Fruit fly (Drosophila melanogaster) whole organism: ENCODE measurements around the gene tefu.

Source experiments
- CG8478 ChIP-seq: fragments of >200 bp; optimal IDR thresholded peaks from 2 replicates; lab custom pipeline; 2018; ENCODE audit warnings: inconsistent platforms
- Dll ChIP-seq: fragments of >200 bp; optimal IDR thresholded peaks from 2 replicates; lab custom pipeline; 2017
- EcR ChIP-seq, 2 experiments: fragments of >200 bp; optimal IDR thresholded peaks; 2 replicates each; lab custom pipeline; 2017; ENCODE audit warnings: missing biosample characterization in 2 of 2, missing genetic modification characterization in 2 of 2, missing genetic modification reagents in 2 of 2
- pan ChIP-seq: fragments of >200 bp; optimal IDR thresholded peaks from 2 replicates; lab custom pipeline; 2017
- psq ChIP-seq: fragments of >200 bp; optimal IDR thresholded peaks from 2 replicates; lab custom pipeline; 2017
- usp ChIP-seq: fragments of >200 bp; optimal IDR thresholded peaks from 2 replicates; lab custom pipeline; 2017; ENCODE audit warnings: missing biosample characterization, missing genetic modification characterization, mixed read lengths

The tefu gene

DNA sequence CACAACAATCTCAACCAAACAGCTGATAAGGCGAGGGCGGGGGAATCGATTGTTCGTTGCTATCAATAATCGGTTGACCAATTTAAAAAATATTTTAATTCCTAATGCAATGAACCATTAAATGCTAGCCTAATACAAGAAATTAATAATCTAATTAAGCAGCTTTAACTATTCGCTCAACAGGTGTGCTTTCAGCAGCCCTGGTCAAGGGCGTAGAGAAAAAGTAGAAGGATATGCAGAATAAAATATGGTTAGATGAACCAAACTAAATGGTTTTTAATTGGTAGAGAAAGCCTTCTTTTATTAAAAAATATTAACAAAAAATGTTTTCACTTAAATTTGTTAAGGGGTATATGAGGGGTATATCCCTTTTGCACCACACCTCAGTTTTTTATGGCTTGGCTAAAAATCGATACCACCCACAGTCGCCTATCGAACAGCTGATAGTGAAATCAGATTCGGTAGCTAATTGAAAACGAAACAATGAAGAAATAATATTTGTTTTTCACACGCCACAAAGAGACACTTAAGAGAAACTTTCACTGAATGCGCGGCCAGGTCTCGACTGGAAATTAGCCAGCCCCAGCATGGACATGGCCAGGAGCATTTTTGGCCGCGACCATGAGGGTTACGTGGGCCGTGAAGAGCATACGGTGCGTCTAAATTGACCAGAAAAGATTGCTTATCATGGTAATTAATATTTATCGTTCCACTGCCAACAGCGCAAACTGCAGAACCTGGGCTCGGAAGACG lies 23.0 kb downstream of the tefu start, which contains the start of the genes SIDL and CG12241:
SIDL (minus strand) TSS at position 51 of the 753 bp plus-strand sequence.
CG12241 (plus strand) TSS at position 433 of the 753 bp plus-strand sequence.
- no peak for TF ChIP-seq usp
- TF ChIP-seq psq (lab: Kevin White, UChicago): no peak
- TF ChIP-seq Dll (lab: Kevin White, UChicago): no peak
- no peak for TF ChIP-seq pan (lab: Kevin White, UChicago)
- no peak for TF ChIP-seq EcR (GFP tag; optimal IDR thresholded peaks at IDR 0.05; lab: Kevin White, UChicago)
- TF ChIP-seq CG8478 (lab: Kevin White, UChicago): no peak

DNA sequence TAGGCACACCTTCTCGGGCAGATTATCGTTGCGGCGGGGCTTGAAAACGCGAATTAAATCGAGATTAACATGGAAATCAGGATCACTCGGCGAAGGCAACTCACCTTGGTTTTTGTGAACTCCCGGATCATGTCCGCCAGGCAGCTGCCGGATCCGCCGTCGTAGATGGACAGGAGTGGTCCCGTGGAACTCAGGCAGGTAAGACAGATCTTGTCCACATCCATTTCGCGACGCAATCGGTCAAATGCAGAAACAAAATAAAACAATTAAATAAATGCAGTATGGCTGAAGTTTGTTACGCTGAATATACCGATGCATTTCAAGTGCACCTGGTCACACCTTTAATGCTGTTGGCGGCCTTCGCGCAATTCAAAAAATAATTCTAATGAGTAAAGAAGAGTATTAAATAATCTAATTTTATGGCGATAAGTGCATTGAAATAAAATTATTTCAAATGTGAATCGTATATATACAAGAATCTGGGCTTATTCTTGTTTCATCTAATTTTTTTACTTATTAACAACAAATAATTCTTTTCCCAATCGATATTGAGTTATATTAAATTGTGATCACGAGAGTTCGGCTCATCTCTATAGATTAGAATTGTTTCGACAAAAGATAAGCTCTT lies 28.6 kb downstream of the tefu start, which contains the start of the genes CG6654 and CG4210:
CG6654 (minus strand) TSS at position 297 of the 628 bp plus-strand sequence.
CG4210 (plus strand) TSS at position 613 of the 628 bp plus-strand sequence.
- TF ChIP-seq psq (lab: Kevin White, UChicago) (no peak), pan (lab: Kevin White, UChicago) (no peak), CG8478 (lab: Kevin White, UChicago) (no peak), EcR (GFP tag; optimal IDR thresholded peaks at IDR 0.05; lab: Kevin White, UChicago) (no peak)

dm6 chr3R:15208712-15209499 lies 33.1 kb downstream of the tefu start, which contains the start of the genes Spn88Eb and Mau2:
TSS of gene Spn88Eb (minus strand) at chr3R:15208762.
TSS of gene Mau2 (plus strand) at chr3R:15209204.
- no peak for TF ChIP-seq pan (lab: Kevin White, UChicago)
- TF ChIP-seq psq (lab: Kevin White, UChicago): no peak
- TF ChIP-seq usp: no peak
- no peak for TF ChIP-seq Dll (lab: Kevin White, UChicago)
- TF ChIP-seq CG8478 (lab: Kevin White, UChicago): no peak
- no peak for TF ChIP-seq EcR (GFP tag; optimal IDR thresholded peaks at IDR 0.05; lab: Kevin White, UChicago)

DNA sequence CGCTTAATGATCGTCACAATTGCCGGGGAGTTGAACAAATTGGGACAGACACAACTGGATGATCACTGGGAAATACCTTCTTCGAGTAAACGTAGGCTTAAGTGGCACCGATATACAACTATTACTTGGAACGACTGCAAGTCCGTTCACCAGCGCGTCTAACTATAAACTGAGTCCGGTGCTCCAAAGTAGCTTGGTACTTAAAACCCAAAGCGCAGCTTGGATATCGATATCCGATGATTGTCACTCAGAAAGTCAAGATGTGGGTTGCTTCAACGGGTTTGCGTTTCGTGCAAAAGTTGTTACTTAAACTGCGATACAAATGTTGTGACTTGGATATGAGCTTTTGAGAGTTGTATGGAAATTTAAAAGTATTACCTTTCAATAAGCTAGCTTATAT lies 35.8 kb downstream of the tefu start, which contains the start of gene Spn88Ea:
Spn88Ea (minus strand) TSS at position 175 of the 400 bp plus-strand sequence.
- TF ChIP-seq psq (lab: Kevin White, UChicago): no peak

dm6 chr3R:15205223-15205622 lies 36.8 kb downstream of the tefu start:
- TF ChIP-seq CG8478 (lab: Kevin White, UChicago) (no peak), psq (lab: Kevin White, UChicago) (no peak), Dll (lab: Kevin White, UChicago) (no peak), pan (lab: Kevin White, UChicago) (no peak), usp (no peak), EcR (GFP tag; optimal IDR thresholded peaks at IDR 0.05; lab: Kevin White, UChicago) (no peak)

dm6 chr3R:15198052-15198793 lies 43.8 kb downstream of the tefu start:
- TF ChIP-seq CG8478 (lab: Kevin White, UChicago): no peak
- no peak for TF ChIP-seq usp
- TF ChIP-seq pan (lab: Kevin White, UChicago): no peak
- no peak for TF ChIP-seq EcR (GFP tag; optimal IDR thresholded peaks at IDR 0.05; lab: Kevin White, UChicago)
- TF ChIP-seq psq (lab: Kevin White, UChicago): no peak
- TF ChIP-seq Dll (lab: Kevin White, UChicago): no peak

DNA sequence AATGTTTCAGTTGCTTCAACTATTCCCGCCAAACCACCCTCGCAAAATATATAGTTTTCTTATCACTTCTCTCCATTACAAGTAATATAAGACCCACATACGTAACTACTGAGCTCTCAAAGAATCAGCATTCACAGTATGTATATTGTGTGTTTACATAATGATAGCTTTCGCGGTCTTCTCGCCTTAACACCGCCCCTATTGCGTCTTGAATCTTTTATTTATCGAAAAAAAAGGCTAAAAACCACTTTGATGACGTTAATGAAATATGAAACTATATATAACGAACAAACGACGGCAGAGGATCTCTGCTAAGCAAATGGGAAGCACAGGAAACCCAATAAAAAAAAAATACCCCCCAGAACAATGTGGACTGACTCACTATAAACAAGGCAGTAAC lies 44.7 kb downstream of the tefu start:
- TF ChIP-seq EcR (GFP tag; optimal IDR thresholded peaks at IDR 0.05; lab: Kevin White, UChicago) (no peak), Dll (lab: Kevin White, UChicago) (no peak), psq (lab: Kevin White, UChicago) (no peak), CG8478 (lab: Kevin White, UChicago) (no peak), pan (lab: Kevin White, UChicago) (no peak)

DNA sequence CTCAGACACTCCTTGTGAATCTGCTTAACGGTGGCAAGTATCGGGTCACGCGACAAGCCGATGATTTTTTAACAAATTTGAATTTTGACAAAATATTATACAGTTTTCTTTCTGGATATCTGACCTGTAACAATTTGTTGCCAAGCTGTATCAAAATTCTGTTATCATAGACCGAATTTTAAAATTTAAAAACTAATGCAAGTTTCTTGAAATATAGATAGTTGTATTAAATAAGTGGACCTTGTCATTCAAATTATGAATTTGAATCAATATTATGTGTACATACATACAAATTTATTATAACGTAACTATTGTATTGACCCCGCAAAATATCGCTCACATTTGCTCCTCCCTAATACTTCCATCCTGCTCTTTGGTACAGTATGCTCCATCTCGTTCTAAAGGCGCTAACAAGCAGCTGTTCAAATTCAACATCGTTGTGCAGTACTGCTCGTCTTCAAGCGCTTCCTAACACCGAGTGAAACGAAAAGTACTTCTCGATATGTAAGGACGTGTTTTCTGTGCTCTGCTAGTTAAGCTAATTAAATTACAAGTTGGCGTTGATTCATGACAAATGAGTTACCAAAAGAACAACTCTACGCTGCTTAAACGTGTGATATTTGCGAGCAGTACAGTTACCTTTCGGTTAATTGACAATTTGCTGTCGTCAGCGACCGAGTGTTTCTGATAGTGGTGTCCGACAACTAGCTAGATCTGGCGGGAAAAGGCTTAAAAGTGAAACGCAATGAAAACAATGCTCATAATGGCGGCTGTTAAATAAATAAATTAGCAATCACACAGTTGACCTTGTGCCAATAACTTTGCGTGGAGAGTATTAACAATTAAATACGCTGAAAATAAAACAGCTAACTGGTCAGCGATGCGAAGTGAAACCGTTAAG lies 45.7 kb downstream of the tefu start, which contains the start of the genes Kpc1 and CG42542:
Kpc1 (minus strand) TSS at position 77 of the 901 bp plus-strand sequence.
CG42542 (plus strand) TSS at position 465 of the 901 bp plus-strand sequence.
- TF ChIP-seq EcR (GFP tag; optimal IDR thresholded peaks at IDR 0.05; lab: Kevin White, UChicago) (no peak), usp (no peak)
